Fruit fly (Drosophila melanogaster) whole organism, embryonic: ENCODE measurements around the gene CG4271.

ENCODE experiments used
- BEAF-32 ChIP-seq: fragments of 200-800 bp; sonication (Bioruptor generic); optimal IDR thresholded peaks from 3 replicates; lab custom pipeline; 2017; ENCODE audit warnings: missing biosample characterization, missing genetic modification characterization, mild to moderate bottlenecking, moderate library complexity, missing genetic modification reagents
- Bgb ChIP-seq: fragments of 200-800 bp; sonication (Bioruptor generic); IDR thresholded peaks from 2 replicates; pipeline ENCODE4 v1.3.6; 2022; ENCODE audit warnings: missing biosample characterization, missing genetic modification characterization; ENCODE audit not compliant: partially characterized antibody
- CG10979 ChIP-seq: fragments of 200-800 bp; sonication (Bioruptor generic); optimal IDR thresholded peaks from 2 replicates; lab custom pipeline; 2018; ENCODE audit warnings: missing biosample characterization, mild to moderate bottlenecking, missing genetic modification characterization, moderate library complexity
- CG11560 ChIP-seq: fragments of 200-800 bp; sonication (Bioruptor generic); IDR thresholded peaks from 3 replicates; pipeline ENCODE4 v1.3.6; 2022; ENCODE audit warnings: missing biosample characterization, missing genetic modification characterization
- CG14860 ChIP-seq: fragments of 200-800 bp; sonication (Bioruptor generic); IDR thresholded peaks from 3 replicates; pipeline ENCODE4 v1.3.6; 2022; ENCODE audit warnings: missing biosample characterization, missing genetic modification characterization; ENCODE audit not compliant: partially characterized antibody
- CG15269 ChIP-seq: fragments of 200-800 bp; sonication (Bioruptor generic); optimal IDR thresholded peaks from 2 replicates; lab custom pipeline; 2018; ENCODE audit warnings: missing biosample characterization, mild to moderate bottlenecking, missing genetic modification characterization, moderate library complexity
- CG15514 ChIP-seq: fragments of 200-800 bp; sonication (Bioruptor generic); optimal IDR thresholded peaks from 3 replicates; lab custom pipeline; 2017; ENCODE audit warnings: missing biosample characterization, missing genetic modification characterization, mild to moderate bottlenecking, moderate library complexity, missing genetic modification reagents
- CG16813 ChIP-seq: fragments of 200-800 bp; sonication (Bioruptor generic); IDR thresholded peaks from 3 replicates; pipeline ENCODE4 v1.3.6; 2022; ENCODE audit warnings: missing biosample characterization, missing genetic modification characterization; ENCODE audit not compliant: partially characterized antibody
- CG17912 ChIP-seq: fragments of 200-800 bp; sonication (Bioruptor generic); optimal IDR thresholded peaks from 2 replicates; lab custom pipeline; 2018; ENCODE audit warnings: missing biosample characterization, mild to moderate bottlenecking, missing genetic modification characterization
- CG2120 ChIP-seq: fragments of 200-800 bp; sonication (Bioruptor generic); optimal IDR thresholded peaks from 3 replicates; lab custom pipeline; 2016; ENCODE audit warnings: missing biosample characterization, missing genetic modification characterization
- CG30403 ChIP-seq: fragments of 200-800 bp; sonication (Bioruptor generic); optimal IDR thresholded peaks from 3 replicates; lab custom pipeline; 2016; ENCODE audit warnings: missing biosample characterization, missing genetic modification characterization
- CG32532 ChIP-seq: fragments of 200-800 bp; sonication (Bioruptor generic); IDR thresholded peaks from 2 replicates; pipeline ENCODE4 v1.3.6; 2022; ENCODE audit warnings: missing biosample characterization, missing genetic modification characterization
- CG33213 ChIP-seq: fragments of 200-800 bp; sonication (Bioruptor generic); optimal IDR thresholded peaks from 3 replicates; lab custom pipeline; 2016; ENCODE audit warnings: missing biosample characterization, missing genetic modification characterization
- CG33557 ChIP-seq: fragments of 200-800 bp; sonication (Bioruptor generic); optimal IDR thresholded peaks from 2 replicates; lab custom pipeline; 2019; ENCODE audit warnings: missing biosample characterization, mild to moderate bottlenecking, missing genetic modification characterization, moderate library complexity
- CG34376 ChIP-seq: fragments of 200-800 bp; sonication (Bioruptor generic); optimal IDR thresholded peaks from 2 replicates; lab custom pipeline; 2018; ENCODE audit warnings: missing biosample characterization, mild to moderate bottlenecking, missing genetic modification characterization
- CG4328 ChIP-seq: fragments of 200-800 bp; sonication (Bioruptor generic); optimal IDR thresholded peaks from 3 replicates; lab custom pipeline; 2017; ENCODE audit warnings: missing biosample characterization, missing genetic modification reagents, missing genetic modification characterization
- CG4820 ChIP-seq: fragments of 200-800 bp; sonication (Bioruptor generic); optimal IDR thresholded peaks from 3 replicates; lab custom pipeline; 2016; ENCODE audit warnings: missing biosample characterization, missing genetic modification characterization
- CG6791 ChIP-seq: fragments of 200-800 bp; sonication (Bioruptor generic); IDR thresholded peaks from 3 replicates; pipeline ENCODE4 v1.3.6; 2022; ENCODE audit warnings: missing biosample characterization, missing genetic modification characterization; ENCODE audit not compliant: partially characterized antibody
- CG9797 ChIP-seq: fragments of 200-800 bp; sonication (Bioruptor generic); optimal IDR thresholded peaks from 3 replicates; lab custom pipeline; 2018; ENCODE audit warnings: missing biosample characterization, mild to moderate bottlenecking, missing genetic modification characterization
- CG9876 ChIP-seq: fragments of 200-800 bp; sonication (Bioruptor generic); optimal IDR thresholded peaks from 2 replicates; lab custom pipeline; 2016; ENCODE audit warnings: missing biosample characterization, missing genetic modification characterization
- CrebB ChIP-seq: fragments of 200-800 bp; sonication (Bioruptor generic); optimal IDR thresholded peaks from 3 replicates; lab custom pipeline; 2018; ENCODE audit warnings: missing biosample characterization, mild to moderate bottlenecking, missing genetic modification characterization
- Dp ChIP-seq: fragments of 200-800 bp; sonication (Bioruptor generic); optimal IDR thresholded peaks from 2 replicates; lab custom pipeline; 2018; ENCODE audit warnings: missing biosample characterization, mild to moderate bottlenecking, missing genetic modification characterization, moderate library complexity
- Hr78 ChIP-seq, 2 experiments: fragments of 200-800 bp in 1 of 2; fragments of >200 bp in 1 of 2; sonication (Bioruptor generic) in 1 of 2; optimal IDR thresholded peaks; 2 replicates each; lab custom pipeline; 2017 to 2019; ENCODE audit warnings: missing biosample characterization in 2 of 2, missing genetic modification characterization in 2 of 2, mild to moderate bottlenecking in 1 of 2, moderate library complexity in 1 of 2
- Stat92E ChIP-seq, 3 experiments: fragments of >200 bp in 2 of 3; fragments of 200-800 bp in 1 of 3; sonication (Bioruptor generic) in 1 of 3; optimal IDR thresholded peaks; 2 replicates each; lab custom pipeline; 2017 to 2019; ENCODE audit warnings: missing biosample characterization in 3 of 3, missing genetic modification characterization in 3 of 3, mild to moderate bottlenecking in 1 of 3, moderate library complexity in 1 of 3
- Xbp1 ChIP-seq: fragments of 200-800 bp; sonication (Bioruptor generic); optimal IDR thresholded peaks from 3 replicates; lab custom pipeline; 2016; ENCODE audit warnings: missing biosample characterization, mild to moderate bottlenecking, missing genetic modification characterization
- YL-1 ChIP-seq: fragments of 200-800 bp; sonication (Bioruptor generic); optimal IDR thresholded peaks from 3 replicates; lab custom pipeline; 2017; ENCODE audit warnings: missing biosample characterization, mild to moderate bottlenecking, missing genetic modification characterization
- ato ChIP-seq: fragments of 200-800 bp; sonication (Bioruptor generic); IDR thresholded peaks from 2 replicates; pipeline ENCODE4 v1.3.6; 2022; ENCODE audit warnings: missing biosample characterization, missing genetic modification characterization; ENCODE audit not compliant: partially characterized antibody
- chinmo ChIP-seq: fragments of 200-800 bp; sonication (Bioruptor generic); IDR thresholded peaks from 4 replicates; pipeline ENCODE4 v1.3.6; 2022; ENCODE audit warnings: missing biosample characterization, missing genetic modification characterization; ENCODE audit not compliant: partially characterized antibody
- chn ChIP-seq: fragments of 200-800 bp; sonication (Bioruptor generic); optimal IDR thresholded peaks from 2 replicates; lab custom pipeline; 2016; ENCODE audit warnings: missing biosample characterization, missing genetic modification characterization
- disco-r ChIP-seq: fragments of 200-800 bp; sonication (Bioruptor generic); optimal IDR thresholded peaks from 2 replicates; lab custom pipeline; 2016; ENCODE audit warnings: missing biosample characterization, missing genetic modification characterization
- dm ChIP-seq: fragments of 200-800 bp; sonication (Bioruptor generic); optimal IDR thresholded peaks from 3 replicates; lab custom pipeline; 2016; ENCODE audit warnings: missing biosample characterization, missing genetic modification characterization
- ewg ChIP-seq: fragments of 200-800 bp; sonication (Bioruptor generic); optimal IDR thresholded peaks from 3 replicates; lab custom pipeline; 2017; ENCODE audit warnings: mild to moderate bottlenecking, missing biosample characterization, missing genetic modification reagents, missing genetic modification characterization
- hb ChIP-seq: fragments of 200-800 bp; sonication (Bioruptor generic); IDR thresholded peaks from 3 replicates; pipeline ENCODE4 v1.3.6; 2022; ENCODE audit warnings: missing biosample characterization, missing genetic modification characterization; ENCODE audit not compliant: partially characterized antibody
- nerfin-2 ChIP-seq: fragments of 200-800 bp; sonication (Bioruptor generic); IDR thresholded peaks from 2 replicates; pipeline ENCODE4 v1.3.6; 2022; ENCODE audit warnings: missing biosample characterization, missing genetic modification characterization; ENCODE audit not compliant: partially characterized antibody
- nmo ChIP-seq: fragments of 200-800 bp; sonication (Bioruptor generic); optimal IDR thresholded peaks from 2 replicates; lab custom pipeline; 2018; ENCODE audit warnings: missing biosample characterization, mild to moderate bottlenecking, missing genetic modification characterization, moderate library complexity
- onecut ChIP-seq: fragments of 200-800 bp; sonication (Bioruptor generic); IDR thresholded peaks from 2 replicates; pipeline ENCODE4 v1.3.6; 2022; ENCODE audit warnings: missing biosample characterization, missing genetic modification characterization
- pum ChIP-seq: fragments of 200-800 bp; sonication (Bioruptor generic); optimal IDR thresholded peaks from 2 replicates; lab custom pipeline; 2016; ENCODE audit warnings: missing biosample characterization, missing genetic modification characterization
- pzg ChIP-seq: fragments of 200-800 bp; sonication (Bioruptor generic); optimal IDR thresholded peaks from 3 replicates; lab custom pipeline; 2018; ENCODE audit warnings: missing biosample characterization, mild to moderate bottlenecking, missing genetic modification characterization, moderate library complexity
- salm ChIP-seq: fragments of 200-800 bp; sonication (Bioruptor generic); optimal IDR thresholded peaks from 2 replicates; lab custom pipeline; 2018; ENCODE audit warnings: missing biosample characterization, mild to moderate bottlenecking, missing genetic modification characterization
- sens ChIP-seq: fragments of 200-800 bp; sonication (Bioruptor generic); peaks from one replicate; lab custom pipeline; 2016; ENCODE audit warnings: missing biosample characterization, missing genetic modification characterization
- sna ChIP-seq: fragments of 200-800 bp; sonication (Bioruptor generic); IDR thresholded peaks from 2 replicates; pipeline ENCODE4 v1.3.6; 2022; ENCODE audit warnings: missing biosample characterization, missing genetic modification characterization; ENCODE audit not compliant: partially characterized antibody
- sr ChIP-seq: fragments of 200-800 bp; sonication (Bioruptor generic); IDR thresholded peaks from 3 replicates; pipeline ENCODE4 v1.3.6; 2022; ENCODE audit warnings: missing biosample characterization, missing genetic modification characterization
- stc ChIP-seq: fragments of 200-800 bp; sonication (Bioruptor generic); IDR thresholded peaks from 2 replicates; pipeline ENCODE4 v1.3.6; 2022; ENCODE audit warnings: missing biosample characterization, missing genetic modification characterization
- tna ChIP-seq: fragments of 200-800 bp; sonication (Bioruptor generic); IDR thresholded peaks from 2 replicates; pipeline ENCODE4 v1.3.6; 2022; ENCODE audit warnings: missing biosample characterization, missing genetic modification characterization; ENCODE audit not compliant: partially characterized antibody
- trem ChIP-seq: fragments of 200-800 bp; optimal IDR thresholded peaks from 3 replicates; lab custom pipeline; 2019; ENCODE audit warnings: missing biosample characterization, mild to moderate bottlenecking, missing genetic modification characterization, moderate library complexity
- vvl ChIP-seq: fragments of 200-800 bp; sonication (Bioruptor generic); IDR thresholded peaks from 2 replicates; pipeline ENCODE4 v1.3.6; 2022; ENCODE audit warnings: missing biosample characterization, missing genetic modification characterization
- zen2 ChIP-seq: fragments of 200-800 bp; sonication (Bioruptor generic); IDR thresholded peaks from 3 replicates; pipeline ENCODE4 v1.3.6; 2022; ENCODE audit warnings: missing biosample characterization, missing genetic modification characterization; ENCODE audit not compliant: partially characterized antibody

CG4271 gene

dm6 chr2L:2284863-2285262, at the start of gene CG4271:
CG4271 (plus strand) TSS chr2L:2285163.
- TF ChIP-seq CG4820 (GFP tag; lab: Kevin White, UChicago), result no peak

- TF ChIP-seq CG9797, result peak; percentile 35
- TF ChIP-seq sna (GFP tag; lab: Robert Waterston, UW), result peak; percentile 96
- peak; percentile 97 for TF ChIP-seq tna (GFP tag; lab: Robert Waterston, UW)
- peak; percentile 0 for TF ChIP-seq CG33213
- TF ChIP-seq chn (GFP tag; lab: Kevin White, UChicago), result no peak
- TF ChIP-seq Dp, result peak; percentile 43
- TF ChIP-seq CG2120, result peak; percentile 6
- no peak for TF ChIP-seq sr (GFP tag; lab: Robert Waterston, UW)
- TF ChIP-seq CG15514 (GFP tag; lab: Kevin White, UChicago), result peak; percentile 74
- peak; percentile 91 for TF ChIP-seq CG14860 (GFP tag; lab: Robert Waterston, UW)
- no peak for TF ChIP-seq CG32532 (GFP tag; lab: Robert Waterston, UW)
- no peak for TF ChIP-seq ewg (GFP tag; lab: Kevin White, UChicago)
- peak; percentile 98 for TF ChIP-seq CG11560 (tag; lab: Robert Waterston, UW)
- peak; percentile 79 for TF ChIP-seq Xbp1 (GFP tag; lab: Kevin White, UChicago)
- peak; percentile 22 for TF ChIP-seq nmo (GFP tag; lab: Kevin White, UChicago)
- peak; percentile 84 for TF ChIP-seq pzg
- TF ChIP-seq CG15269, result no peak
- peak; percentile 33 for TF ChIP-seq sens (GFP tag; lab: Kevin White, UChicago)
- peak; percentile 97 for TF ChIP-seq chinmo (GFP tag; lab: Robert Waterston, UW)
- TF ChIP-seq disco-r (GFP tag; lab: Kevin White, UChicago), result no peak
- peak; percentile 20 for TF ChIP-seq CG10979 (tag; lab: Kevin White, UChicago)
- TF ChIP-seq stc (GFP tag; lab: Robert Waterston, UW), result no peak
- peak; percentile 38; the same call in 1 of the 2 replicates for TF ChIP-seq vvl (GFP tag; lab: Robert Waterston, UW)
- TF ChIP-seq dm (GFP tag; lab: Kevin White, UChicago), result no peak
- TF ChIP-seq CrebB (tag; lab: Kevin White, UChicago), result peak; percentile 68
- TF ChIP-seq trem, result peak; percentile 80
- peak; percentile 39 for TF ChIP-seq CG17912 (GFP tag; lab: Kevin White, UChicago)
- TF ChIP-seq hb (GFP tag; lab: Robert Waterston, UW), result peak; percentile 93
- peak; percentile 96 for TF ChIP-seq zen2 (GFP tag; lab: Robert Waterston, UW)
- TF ChIP-seq BEAF-32 (GFP tag; lab: Kevin White, UChicago), result peak; percentile 61
- TF ChIP-seq onecut (GFP tag; lab: Robert Waterston, UW), result peak; percentile 77
- TF ChIP-seq CG16813, result peak; percentile 84
- no peak for TF ChIP-seq CG9876 (GFP tag; lab: Kevin White, UChicago)
- TF ChIP-seq YL-1 (GFP tag; lab: Kevin White, UChicago), result peak; percentile 91
- peak; percentile 98 for TF ChIP-seq ato (GFP tag; lab: Robert Waterston, UW)
- peak; percentile 96 for TF ChIP-seq Bgb (GFP tag; lab: Robert Waterston, UW)
- TF ChIP-seq CG33557 (GFP tag; lab: Kevin White, UChicago), result peak; percentile 19
- TF ChIP-seq Hr78 (GFP tag; optimal IDR thresholded peaks at IDR 0.05; lab: Kevin White, UChicago), result no peak
- TF ChIP-seq Stat92E (GFP tag; optimal IDR thresholded peaks at IDR 0.05; lab: Kevin White, UChicago), result peak in 1 of 3 experiments; percentile 79
- peak; percentile 16 for TF ChIP-seq CG30403 (GFP tag; lab: Kevin White, UChicago)
- TF ChIP-seq nerfin-2 (GFP tag; lab: Robert Waterston, UW), result peak; percentile 97
- TF ChIP-seq salm (tag; lab: Kevin White, UChicago), result peak; percentile 16
- TF ChIP-seq CG6791, result peak; percentile 96
- TF ChIP-seq pum (GFP tag; lab: Kevin White, UChicago), result no peak
- TF ChIP-seq CG4328 (GFP tag; lab: Kevin White, UChicago), result no peak
- TF ChIP-seq CG34376 (GFP tag; lab: Kevin White, UChicago), result peak; percentile 35
These were observed 48.2 kb upstream of the CG4271 start, which contains the start of gene Sec24CD for dm6 chr2L:2236722-2237121. Sec24CD (minus strand) TSS chr2L:2236844.
